Worm (Caenorhabditis elegans) whole organism, L2 larva: ENCODE measurements around the gene col-168.

ENCODE experiments used
- C34F6.9 ChIP-seq: fragments of 150-350 bp; optimal IDR thresholded peaks from 2 replicates; lab custom pipeline; 2014; ENCODE audit warnings: missing biosample characterization, missing genetic modification characterization
- blmp-1 ChIP-seq: sonication (generic microtip); optimal IDR thresholded peaks from 2 replicates; lab custom pipeline; 2017; ENCODE audit warnings: missing genetic modification characterization, mild to moderate bottlenecking, missing compliant biosample characterization, antibody characterized with exemption, moderate library complexity; ENCODE audit not compliant: insufficient read depth
- ceh-16 ChIP-seq: fragments of 150-350 bp; optimal IDR thresholded peaks from 2 replicates; lab custom pipeline; 2014; ENCODE audit warnings: missing biosample characterization, missing genetic modification characterization
- lin-39 ChIP-seq: fragments of 150-350 bp; optimal IDR thresholded peaks from 2 replicates; lab custom pipeline; 2014; ENCODE audit warnings: missing biosample characterization, missing genetic modification reagents, missing genetic modification characterization
- lsy-2 ChIP-seq, 2 experiments: fragments of 150-350 bp in 1 of 2; sonication (generic microtip) in 1 of 2; optimal IDR thresholded peaks; 2 replicates each; lab custom pipeline; 2014 to 2017; ENCODE audit warnings: missing biosample characterization in 2 of 2, missing genetic modification characterization in 2 of 2
- mdl-1 ChIP-seq, 2 experiments: fragments of 150-350 bp in 1 of 2; sonication (generic microtip) in 1 of 2; optimal IDR thresholded peaks; 2 replicates each; lab custom pipeline; 2017; ENCODE audit warnings: missing biosample characterization in 2 of 2, missing genetic modification characterization in 2 of 2
- nhr-11 ChIP-seq: fragments of 150-350 bp; optimal IDR thresholded peaks from 2 replicates; lab custom pipeline; 2014; ENCODE audit warnings: missing biosample characterization, missing genetic modification characterization
- nhr-23 ChIP-seq: fragments of 150-350 bp; optimal IDR thresholded peaks from 2 replicates; lab custom pipeline; 2014; ENCODE audit warnings: missing biosample characterization, missing genetic modification reagents, missing genetic modification characterization
- nhr-25 ChIP-seq: fragments of 150-350 bp; sonication (generic microtip); optimal IDR thresholded peaks from 3 replicates; lab custom pipeline; 2014; ENCODE audit warnings: missing biosample characterization, missing genetic modification characterization
- snpc-4 ChIP-seq: fragments of 150-350 bp; optimal IDR thresholded peaks from 2 replicates; lab custom pipeline; 2014; ENCODE audit warnings: missing biosample characterization, missing genetic modification characterization
- zag-1 ChIP-seq: fragments of 150-350 bp; optimal IDR thresholded peaks from 2 replicates; lab custom pipeline; 2014; ENCODE audit warnings: missing biosample characterization, missing genetic modification characterization
- ztf-4 ChIP-seq: fragments of 150-350 bp; optimal IDR thresholded peaks from 2 replicates; lab custom pipeline; 2014; ENCODE audit warnings: missing biosample characterization, missing genetic modification characterization

- TF ChIP-seq lsy-2 (tag; optimal IDR thresholded peaks at IDR 0.05; lab: Kevin White, UChicago) (no peak), nhr-23 (tag; lab: Kevin White, UChicago) (no peak), nhr-25 (tag; lab: Kevin White, UChicago) (no peak), lin-39 (tag; lab: Kevin White, UChicago) (no peak), blmp-1 (tag; lab: Kevin White, UChicago) (no peak), mdl-1 (tag; optimal IDR thresholded peaks at IDR 0.05; lab: Kevin White, UChicago) (no peak), nhr-11 (tag; lab: Kevin White, UChicago) (no peak), ztf-4 (no peak), ceh-16 (tag; lab: Kevin White, UChicago) (no peak), snpc-4 (tag; lab: Kevin White, UChicago) (no peak), C34F6.9 (no peak), zag-1 (tag; lab: Kevin White, UChicago) (no peak)
Observed at ce11 chrX:6345785-6346184, 19.6 kb downstream of the col-168 start.
